Fruit fly (Drosophila melanogaster) whole organism, embryonic: ENCODE results near the gene CG42789.

Experiments
- CG10209 ChIP-seq: fragments of 200-800 bp; sonication (Bioruptor generic); optimal IDR thresholded peaks from 3 replicates; lab custom pipeline; 2017; ENCODE audit warnings: missing biosample characterization, mild to moderate bottlenecking, missing genetic modification characterization, missing genetic modification reagents
- CG10366 ChIP-seq: fragments of 200-800 bp; sonication (Bioruptor generic); IDR thresholded peaks from 2 replicates; pipeline ENCODE4 v1.3.6; 2022; ENCODE audit warnings: missing biosample characterization, missing genetic modification characterization
- CG11695 ChIP-seq: fragments of 200-800 bp; sonication (Bioruptor generic); IDR thresholded peaks from 3 replicates; pipeline ENCODE4 v1.3.6; 2022; ENCODE audit warnings: missing biosample characterization, missing genetic modification characterization
- CG12104 ChIP-seq: fragments of 200-800 bp; sonication (Bioruptor generic); optimal IDR thresholded peaks from 3 replicates; lab custom pipeline; 2016; ENCODE audit warnings: missing biosample characterization, missing genetic modification characterization
- CG13894 ChIP-seq: fragments of 200-800 bp; sonication (Bioruptor generic); optimal IDR thresholded peaks from 3 replicates; lab custom pipeline; 2018; ENCODE audit warnings: missing biosample characterization, mild to moderate bottlenecking, missing genetic modification characterization, moderate library complexity
- CG14860 ChIP-seq: fragments of 200-800 bp; sonication (Bioruptor generic); IDR thresholded peaks from 3 replicates; pipeline ENCODE4 v1.3.6; 2022; ENCODE audit warnings: missing biosample characterization, missing genetic modification characterization; ENCODE audit not compliant: partially characterized antibody
- CG17612 ChIP-seq: fragments of 200-800 bp; sonication (Bioruptor generic); IDR thresholded peaks from 2 replicates; pipeline ENCODE4 v1.3.6; 2022; ENCODE audit warnings: missing biosample characterization, missing genetic modification characterization
- CG1792 ChIP-seq: fragments of 200-800 bp; sonication (Bioruptor generic); optimal IDR thresholded peaks from 2 replicates; lab custom pipeline; 2016; ENCODE audit warnings: missing biosample characterization, missing genetic modification characterization
- CG2678 ChIP-seq: fragments of 200-800 bp; sonication (Bioruptor generic); optimal IDR thresholded peaks from 3 replicates; lab custom pipeline; 2019; ENCODE audit warnings: missing biosample characterization, mild to moderate bottlenecking, missing genetic modification characterization, moderate library complexity
- CG4617 ChIP-seq: fragments of 200-800 bp; sonication (Bioruptor generic); optimal IDR thresholded peaks from 3 replicates; lab custom pipeline; 2016; ENCODE audit warnings: missing biosample characterization, missing genetic modification characterization, borderline replicate concordance
- CG5180 ChIP-seq: fragments of 200-800 bp; sonication (Bioruptor generic); optimal IDR thresholded peaks from 3 replicates; lab custom pipeline; 2017; ENCODE audit warnings: missing biosample characterization, missing genetic modification characterization, mild to moderate bottlenecking, moderate library complexity, missing genetic modification reagents
- CG5245 ChIP-seq: fragments of 200-800 bp; sonication (Bioruptor generic); optimal IDR thresholded peaks from 3 replicates; lab custom pipeline; 2016; ENCODE audit warnings: missing biosample characterization, missing genetic modification characterization
- CG7963 ChIP-seq: fragments of 200-800 bp; sonication (Bioruptor generic); IDR thresholded peaks from 3 replicates; pipeline ENCODE4 v1.3.6; 2022; ENCODE audit warnings: missing biosample characterization, missing genetic modification characterization; ENCODE audit not compliant: partially characterized antibody
- CG8359 ChIP-seq: fragments of 200-800 bp; sonication (Bioruptor generic); optimal IDR thresholded peaks from 2 replicates; lab custom pipeline; 2017; ENCODE audit warnings: missing biosample characterization, mild to moderate bottlenecking, missing genetic modification characterization, borderline replicate concordance
- CG9437 ChIP-seq: fragments of 200-800 bp; sonication (Bioruptor generic); optimal IDR thresholded peaks from 2 replicates; lab custom pipeline; 2018; ENCODE audit warnings: missing biosample characterization, mild to moderate bottlenecking, missing genetic modification characterization
- CHES-1-like ChIP-seq: fragments of 200-800 bp; sonication (Bioruptor generic); optimal IDR thresholded peaks from 2 replicates; lab custom pipeline; 2016; ENCODE audit warnings: missing biosample characterization, missing genetic modification characterization
- Dip2 ChIP-seq: fragments of 200-800 bp; sonication (Bioruptor generic); IDR thresholded peaks from 2 replicates; pipeline ENCODE4 v1.3.6; 2022; ENCODE audit warnings: missing biosample characterization, missing genetic modification characterization
- Doc3 ChIP-seq: fragments of 200-800 bp; sonication (Bioruptor generic); IDR thresholded peaks from 3 replicates; pipeline ENCODE4 v1.3.6; 2022; ENCODE audit warnings: missing biosample characterization, missing genetic modification characterization; ENCODE audit not compliant: partially characterized antibody
- ERR ChIP-seq: fragments of 200-800 bp; sonication (Bioruptor generic); optimal IDR thresholded peaks from 2 replicates; lab custom pipeline; 2016; ENCODE audit warnings: missing biosample characterization, missing genetic modification characterization
- Fer3 ChIP-seq: fragments of 200-800 bp; sonication (Bioruptor generic); optimal IDR thresholded peaks from 2 replicates; lab custom pipeline; 2018; ENCODE audit warnings: missing biosample characterization, mild to moderate bottlenecking, missing genetic modification characterization, moderate library complexity
- HLH4C ChIP-seq: fragments of 200-800 bp; sonication (Bioruptor generic); IDR thresholded peaks from 3 replicates; pipeline ENCODE4 v1.3.6; 2022; ENCODE audit warnings: missing biosample characterization, missing genetic modification characterization; ENCODE audit not compliant: partially characterized antibody
- Hmr ChIP-seq: fragments of 200-800 bp; sonication (Bioruptor generic); optimal IDR thresholded peaks from 3 replicates; lab custom pipeline; 2017; ENCODE audit warnings: mild to moderate bottlenecking, missing biosample characterization, missing genetic modification reagents, missing genetic modification characterization
- Mad ChIP-seq: fragments of 200-800 bp; sonication (Bioruptor generic); optimal IDR thresholded peaks from 2 replicates; lab custom pipeline; 2016; ENCODE audit warnings: missing biosample characterization, missing genetic modification characterization
- Nf-YA ChIP-seq: fragments of 200-800 bp; sonication (Bioruptor generic); IDR thresholded peaks from 2 replicates; pipeline ENCODE4 v1.3.6; 2022; ENCODE audit warnings: missing biosample characterization, missing genetic modification characterization
- PHDP ChIP-seq: fragments of 200-800 bp; sonication (Bioruptor generic); optimal IDR thresholded peaks from 3 replicates; lab custom pipeline; 2018; ENCODE audit warnings: missing biosample characterization, mild to moderate bottlenecking, missing genetic modification characterization, moderate library complexity
- Sox102F ChIP-seq: fragments of 200-800 bp; sonication (Bioruptor generic); optimal IDR thresholded peaks from 2 replicates; lab custom pipeline; 2018; ENCODE audit warnings: missing biosample characterization, mild to moderate bottlenecking, missing genetic modification characterization, moderate library complexity
- Xrp1 ChIP-seq: fragments of 200-800 bp; sonication (Bioruptor generic); IDR thresholded peaks from 2 replicates; pipeline ENCODE4 v1.3.6; 2022; ENCODE audit warnings: missing biosample characterization, missing genetic modification characterization
- amos ChIP-seq: fragments of 200-800 bp; sonication (Bioruptor generic); IDR thresholded peaks from 2 replicates; pipeline ENCODE4 v1.3.6; 2022; ENCODE audit warnings: missing biosample characterization, missing genetic modification characterization; ENCODE audit not compliant: partially characterized antibody
- bab2 ChIP-seq: fragments of 200-800 bp; sonication (Bioruptor generic); optimal IDR thresholded peaks from 2 replicates; lab custom pipeline; 2016; ENCODE audit warnings: missing biosample characterization, missing genetic modification characterization
- bigmax ChIP-seq: fragments of 200-800 bp; sonication (Bioruptor generic); optimal IDR thresholded peaks from 2 replicates; lab custom pipeline; 2018; ENCODE audit warnings: missing biosample characterization, mild to moderate bottlenecking, missing genetic modification characterization
- cato ChIP-seq: fragments of 200-800 bp; sonication (Bioruptor generic); optimal IDR thresholded peaks from 2 replicates; lab custom pipeline; 2016; ENCODE audit warnings: missing biosample characterization, missing genetic modification characterization, borderline replicate concordance
- crc ChIP-seq: fragments of 200-800 bp; sonication (Bioruptor generic); optimal IDR thresholded peaks from 2 replicates; lab custom pipeline; 2016; ENCODE audit warnings: missing biosample characterization, missing genetic modification characterization
- gcm2 ChIP-seq: fragments of 200-800 bp; sonication (Bioruptor generic); optimal IDR thresholded peaks from 2 replicates; lab custom pipeline; 2016; ENCODE audit warnings: missing biosample characterization, missing genetic modification characterization
- gem ChIP-seq: fragments of 200-800 bp; sonication (Bioruptor generic); optimal IDR thresholded peaks from 2 replicates; lab custom pipeline; 2019; ENCODE audit warnings: missing biosample characterization, mild to moderate bottlenecking, missing genetic modification characterization, moderate library complexity
- jigr1 ChIP-seq: fragments of 200-800 bp; sonication (Bioruptor generic); IDR thresholded peaks from 3 replicates; pipeline ENCODE4 v1.3.6; 2022; ENCODE audit warnings: missing biosample characterization, missing genetic modification characterization
- lbe ChIP-seq: fragments of 200-800 bp; sonication (Bioruptor generic); optimal IDR thresholded peaks from 2 replicates; lab custom pipeline; 2016; ENCODE audit warnings: missing biosample characterization, mild to moderate bottlenecking, missing genetic modification characterization
- lilli ChIP-seq: fragments of 200-800 bp; sonication (Bioruptor generic); optimal IDR thresholded peaks from 3 replicates; lab custom pipeline; 2016; ENCODE audit warnings: missing biosample characterization, missing genetic modification characterization
- luna ChIP-seq: fragments of 200-800 bp; sonication (Bioruptor generic); optimal IDR thresholded peaks from 2 replicates; lab custom pipeline; 2016; ENCODE audit warnings: missing biosample characterization, missing genetic modification characterization
- nom ChIP-seq: fragments of 200-800 bp; sonication (Bioruptor generic); optimal IDR thresholded peaks from 2 replicates; lab custom pipeline; 2017; ENCODE audit warnings: missing biosample characterization, missing genetic modification characterization, mild to moderate bottlenecking, moderate library complexity, missing genetic modification reagents
- pb ChIP-seq: fragments of 200-800 bp; sonication (Bioruptor generic); optimal IDR thresholded peaks from 3 replicates; lab custom pipeline; 2016; ENCODE audit warnings: missing biosample characterization, missing genetic modification characterization
- phol ChIP-seq: fragments of 200-800 bp; sonication (Bioruptor generic); optimal IDR thresholded peaks from 3 replicates; lab custom pipeline; 2018; ENCODE audit warnings: missing biosample characterization, mild to moderate bottlenecking, missing genetic modification characterization, moderate library complexity
- slbo ChIP-seq: fragments of 200-800 bp; sonication (Bioruptor generic); IDR thresholded peaks from 2 replicates; pipeline ENCODE4 v1.3.6; 2022; ENCODE audit warnings: missing biosample characterization, missing genetic modification characterization
- sqz ChIP-seq: fragments of 200-800 bp; sonication (Bioruptor generic); optimal IDR thresholded peaks from 3 replicates; lab custom pipeline; 2018; ENCODE audit warnings: missing biosample characterization, mild to moderate bottlenecking, missing genetic modification characterization
- sr ChIP-seq: fragments of 200-800 bp; sonication (Bioruptor generic); IDR thresholded peaks from 3 replicates; pipeline ENCODE4 v1.3.6; 2022; ENCODE audit warnings: missing biosample characterization, missing genetic modification characterization
- stc ChIP-seq: fragments of 200-800 bp; sonication (Bioruptor generic); IDR thresholded peaks from 2 replicates; pipeline ENCODE4 v1.3.6; 2022; ENCODE audit warnings: missing biosample characterization, missing genetic modification characterization
- sug ChIP-seq: fragments of 200-800 bp; optimal IDR thresholded peaks from 2 replicates; lab custom pipeline; 2019; ENCODE audit warnings: missing biosample characterization, mild to moderate bottlenecking, missing genetic modification characterization, moderate library complexity

Gene CG42789

dm6 chr3R:26798469-26799178 is 14.6 kb upstream of the CG42789 start, which contains the start of gene Tl (continued):
- peak; percentile 53 for TF ChIP-seq slbo (GFP tag; lab: Robert Waterston, UW)
- TF ChIP-seq sqz (GFP tag; lab: Kevin White, UChicago) = no peak
- peak; percentile 14 for TF ChIP-seq Hmr (GFP tag; lab: Kevin White, UChicago)
- TF ChIP-seq HLH4C (GFP tag; lab: Robert Waterston, UW) = no peak
- no peak for TF ChIP-seq CG1792
- TF ChIP-seq CG8359 (GFP tag; lab: Kevin White, UChicago) = no peak
- TF ChIP-seq CG9437 (GFP tag; lab: Kevin White, UChicago) = peak; percentile 33
- TF ChIP-seq ERR (GFP tag; lab: Kevin White, UChicago) = no peak
- TF ChIP-seq lilli (GFP tag; lab: Kevin White, UChicago) = no peak
- no peak for TF ChIP-seq CG5180 (GFP tag; lab: Kevin White, UChicago)
- TF ChIP-seq CG17612 (GFP tag; lab: Robert Waterston, UW) = 0 out of 2 replicates have a peak, but pooled peaks have one; percentile 6
- TF ChIP-seq CG14860 = no peak
- no peak for TF ChIP-seq bigmax (GFP tag; lab: Kevin White, UChicago)
- no peak for TF ChIP-seq CG10209 (GFP tag; lab: Kevin White, UChicago)
- TF ChIP-seq CG12104 (GFP tag; lab: Kevin White, UChicago) = no peak
- TF ChIP-seq jigr1 (GFP tag; lab: Robert Waterston, UW) = no peak
- TF ChIP-seq Fer3 (tag; lab: Kevin White, UChicago) = no peak
- TF ChIP-seq sr (GFP tag; lab: Robert Waterston, UW) = peak; percentile 79
- TF ChIP-seq sug (tag; lab: Kevin White, UChicago) = no peak
- TF ChIP-seq amos (GFP tag; lab: Robert Waterston, UW) = peak; percentile 51; the same call in 1 of the 2 replicates
- TF ChIP-seq pb (GFP tag; lab: Kevin White, UChicago) = peak; percentile 20
- no peak for TF ChIP-seq CHES-1-like
- no peak for TF ChIP-seq PHDP (tag; lab: Kevin White, UChicago)
- TF ChIP-seq CG7963 (GFP tag; lab: Robert Waterston, UW) = 0 out of 3 replicates have a peak, but pooled peaks have one; percentile 42
- no peak for TF ChIP-seq gcm2 (GFP tag; lab: Kevin White, UChicago)
- TF ChIP-seq Mad (GFP tag; lab: Kevin White, UChicago) = peak; percentile 0
- TF ChIP-seq Doc3 = no peak
- TF ChIP-seq lbe (GFP tag; lab: Kevin White, UChicago) = no peak
- no peak for TF ChIP-seq Nf-YA (GFP tag; lab: Robert Waterston, UW)
- TF ChIP-seq CG5245 (GFP tag; lab: Kevin White, UChicago) = no peak
- TF ChIP-seq nom = peak; percentile 25
- TF ChIP-seq Sox102F (GFP tag; lab: Kevin White, UChicago) = no peak
- no peak for TF ChIP-seq CG4617 (GFP tag; lab: Kevin White, UChicago)
- TF ChIP-seq gem = peak; percentile 26
- no peak for TF ChIP-seq phol (tag; lab: Kevin White, UChicago)
- no peak for TF ChIP-seq Dip2 (GFP tag; lab: Robert Waterston, UW)
- no peak for TF ChIP-seq bab2
- no peak for TF ChIP-seq crc (GFP tag; lab: Kevin White, UChicago)
- TF ChIP-seq CG11695 (GFP tag; lab: Robert Waterston, UW) = no peak
- no peak for TF ChIP-seq Xrp1 (GFP tag; lab: Robert Waterston, UW)
- TF ChIP-seq CG10366 (GFP tag; lab: Robert Waterston, UW) = no peak
- TF ChIP-seq cato = no peak
- TF ChIP-seq luna = no peak
- TF ChIP-seq CG13894 (tag; lab: Kevin White, UChicago) = peak; percentile 27
- TF ChIP-seq stc (GFP tag; lab: Robert Waterston, UW) = 0 out of 2 replicates have a peak, but pooled peaks have one; percentile 16
- peak; percentile 18 for TF ChIP-seq CG2678 (tag; lab: Kevin White, UChicago)
